Worm (Caenorhabditis elegans): ENCODE results near the gene kars-1.

The kars-1 gene

DNA sequence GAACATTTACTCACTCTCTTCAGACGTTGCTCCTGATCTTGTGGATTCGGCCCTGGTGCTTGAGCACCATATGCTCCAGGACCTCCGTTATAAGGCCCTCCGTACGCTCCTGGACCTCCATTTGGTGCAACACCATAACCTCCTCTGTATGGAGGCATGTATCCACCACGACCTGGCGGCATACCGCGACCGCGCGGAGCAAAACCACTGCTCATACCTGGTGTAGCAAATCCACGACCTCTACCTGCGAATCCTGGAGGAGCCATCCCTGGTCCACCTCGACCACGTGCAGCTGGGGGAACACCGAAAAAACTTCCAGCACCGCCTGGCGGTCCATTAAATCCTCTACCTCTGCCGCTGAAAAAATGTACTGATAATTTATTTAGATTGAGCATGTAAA, 22.7 kb downstream of the kars-1 start:
- TF ChIP-seq mdl-1 (tag; optimal IDR thresholded peaks at IDR 0.05) (no peak), nhr-129 (tag; optimal IDR thresholded peaks at IDR 0.05) (no peak), R02D3.7 (tag; optimal IDR thresholded peaks at IDR 0.05) (no peak), lin-11 (tag; optimal IDR thresholded peaks at IDR 0.05) (no peak), mab-5 (tag; optimal IDR thresholded peaks at IDR 0.05) (no peak), sma-9 (GFP tag; optimal IDR thresholded peaks at IDR 0.05) (no peak), sma-9 (tag; optimal IDR thresholded peaks at IDR 0.05) (no peak), unc-39 (tag; optimal IDR thresholded peaks at IDR 0.05) (no peak), lin-39 (tag; optimal IDR thresholded peaks at IDR 0.05) (no peak)

DNA sequence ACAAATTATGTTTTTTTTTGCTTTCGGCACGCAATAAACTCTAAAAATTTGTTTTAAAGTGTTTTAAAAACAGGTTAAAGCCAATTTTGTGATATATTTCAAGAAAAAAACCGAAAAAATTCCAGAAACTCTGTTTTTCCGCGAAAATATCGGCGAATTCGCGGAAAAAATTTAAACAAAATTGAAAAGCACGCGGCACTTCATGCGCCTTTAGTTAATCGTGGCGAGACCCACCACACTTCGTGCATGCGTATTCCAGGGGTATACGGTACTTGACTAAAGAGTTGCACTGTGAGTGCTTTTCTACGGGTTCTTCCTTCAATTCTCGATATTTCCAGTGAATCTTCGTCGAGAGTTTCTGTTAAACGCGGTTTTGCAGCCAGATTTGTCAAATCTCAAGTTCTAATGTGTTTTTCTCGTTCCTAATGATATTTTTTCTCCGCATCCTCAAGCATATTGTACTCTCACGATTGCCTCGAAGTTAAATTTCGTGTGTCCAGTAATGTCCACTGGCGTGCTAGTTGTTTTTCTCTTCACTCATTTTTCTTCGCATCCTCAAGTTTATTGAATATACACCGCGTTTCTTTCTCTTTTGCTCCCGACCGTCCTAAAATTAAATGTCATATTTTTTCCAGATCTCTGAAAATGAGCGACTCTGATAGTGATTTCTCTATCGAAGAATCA, 34.4 kb downstream of the kars-1 start, which contains the start of gene cin-4:
cin-4 (plus strand) TSS at position 634 of the 684 bp plus-strand sequence.
- TF ChIP-seq skn-1 (tag; optimal IDR thresholded peaks at IDR 0.05): no peak
- TF ChIP-seq nhr-11 (tag; optimal IDR thresholded peaks at IDR 0.05): no peak
- no peak for TF ChIP-seq sma-9 (GFP tag; optimal IDR thresholded peaks at IDR 0.05)
- no peak for TF ChIP-seq sma-9 (tag; optimal IDR thresholded peaks at IDR 0.05)
- TF ChIP-seq ceh-16 (tag; optimal IDR thresholded peaks at IDR 0.05): no peak
- TF ChIP-seq fos-1 (tag; optimal IDR thresholded peaks at IDR 0.05): no peak
- no peak for TF ChIP-seq unc-39 (tag; optimal IDR thresholded peaks at IDR 0.05)
- no peak for TF ChIP-seq crh-2 (tag; optimal IDR thresholded peaks at IDR 0.05)
- TF ChIP-seq ama-1 (optimal IDR thresholded peaks at IDR 0.05): no peak
- no peak for TF ChIP-seq elt-3 (tag; optimal IDR thresholded peaks at IDR 0.05)
- no peak for TF ChIP-seq blmp-1 (tag; optimal IDR thresholded peaks at IDR 0.05; ENCODE audit: insufficient read depth)
- no peak for TF ChIP-seq C34F6.9 (tag; optimal IDR thresholded peaks at IDR 0.05)
- no peak for TF ChIP-seq unc-62 (GFP tag; optimal IDR thresholded peaks at IDR 0.05)
- TF ChIP-seq mab-5 (tag; optimal IDR thresholded peaks at IDR 0.05): no peak
- no peak for TF ChIP-seq F13H6.1 (tag; optimal IDR thresholded peaks at IDR 0.05)

DNA sequence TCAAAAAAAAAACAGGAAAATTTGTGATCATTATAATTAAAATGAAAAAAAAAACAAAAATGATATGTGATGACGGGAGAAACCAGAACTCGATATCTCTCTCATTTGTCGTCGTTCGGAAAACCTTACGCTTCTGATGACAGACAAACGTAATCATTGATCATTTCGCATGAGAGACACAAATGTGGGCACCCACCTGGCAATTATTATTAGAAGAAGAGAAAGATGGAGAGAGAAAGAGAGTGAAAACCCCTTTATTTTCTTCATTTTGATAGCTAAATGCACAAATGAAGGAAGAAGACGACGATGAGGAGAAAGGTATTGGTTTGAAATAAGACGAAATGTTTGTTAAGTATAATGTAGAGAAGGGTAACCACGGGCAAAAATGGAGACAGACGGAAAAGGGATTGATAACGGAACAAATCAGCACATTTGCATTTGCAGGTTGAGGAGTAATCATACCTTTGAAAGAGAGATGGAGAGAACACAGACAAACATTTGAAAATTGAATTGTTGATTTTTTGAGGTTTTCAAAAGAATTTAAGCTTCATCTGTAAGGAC, 41.0 kb downstream of the kars-1 start:
- peak; percentile 27 for TF ChIP-seq crh-2 (tag; optimal IDR thresholded peaks at IDR 0.05)
- TF ChIP-seq nhr-23 (tag; optimal IDR thresholded peaks at IDR 0.05): no peak
- peak; percentile 35 for TF ChIP-seq fos-1 (tag; optimal IDR thresholded peaks at IDR 0.05)
- TF ChIP-seq gmeb-1 (tag; optimal IDR thresholded peaks at IDR 0.05): peak; percentile 2

DNA sequence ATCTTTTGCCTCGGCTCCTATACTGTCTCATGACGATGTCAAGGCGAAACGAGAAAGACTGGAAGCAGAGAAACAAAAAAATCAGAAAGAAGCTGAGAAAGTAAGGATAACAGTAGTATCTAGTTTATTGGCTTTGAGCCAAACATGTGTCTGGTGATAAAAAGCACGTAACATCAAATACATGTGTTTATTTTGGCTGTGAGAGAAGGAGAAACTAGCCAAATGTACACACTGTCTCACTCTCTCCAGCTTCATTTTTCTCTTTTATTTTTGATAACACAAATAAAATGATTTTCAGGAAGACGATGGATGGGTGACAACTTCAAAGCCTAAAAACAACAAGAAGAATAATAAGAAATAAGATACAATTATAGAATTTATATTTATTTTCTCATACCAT, 42.7 kb downstream of the kars-1 start:
- TF ChIP-seq lin-11 (tag; optimal IDR thresholded peaks at IDR 0.05) (no peak), nhr-237 (tag; optimal IDR thresholded peaks at IDR 0.05) (no peak), nhr-12 (tag; optimal IDR thresholded peaks at IDR 0.05) (no peak), nhr-11 (tag; optimal IDR thresholded peaks at IDR 0.05) (no peak), blmp-1 (tag; optimal IDR thresholded peaks at IDR 0.05; ENCODE audit: insufficient read depth) (no peak)

DNA sequence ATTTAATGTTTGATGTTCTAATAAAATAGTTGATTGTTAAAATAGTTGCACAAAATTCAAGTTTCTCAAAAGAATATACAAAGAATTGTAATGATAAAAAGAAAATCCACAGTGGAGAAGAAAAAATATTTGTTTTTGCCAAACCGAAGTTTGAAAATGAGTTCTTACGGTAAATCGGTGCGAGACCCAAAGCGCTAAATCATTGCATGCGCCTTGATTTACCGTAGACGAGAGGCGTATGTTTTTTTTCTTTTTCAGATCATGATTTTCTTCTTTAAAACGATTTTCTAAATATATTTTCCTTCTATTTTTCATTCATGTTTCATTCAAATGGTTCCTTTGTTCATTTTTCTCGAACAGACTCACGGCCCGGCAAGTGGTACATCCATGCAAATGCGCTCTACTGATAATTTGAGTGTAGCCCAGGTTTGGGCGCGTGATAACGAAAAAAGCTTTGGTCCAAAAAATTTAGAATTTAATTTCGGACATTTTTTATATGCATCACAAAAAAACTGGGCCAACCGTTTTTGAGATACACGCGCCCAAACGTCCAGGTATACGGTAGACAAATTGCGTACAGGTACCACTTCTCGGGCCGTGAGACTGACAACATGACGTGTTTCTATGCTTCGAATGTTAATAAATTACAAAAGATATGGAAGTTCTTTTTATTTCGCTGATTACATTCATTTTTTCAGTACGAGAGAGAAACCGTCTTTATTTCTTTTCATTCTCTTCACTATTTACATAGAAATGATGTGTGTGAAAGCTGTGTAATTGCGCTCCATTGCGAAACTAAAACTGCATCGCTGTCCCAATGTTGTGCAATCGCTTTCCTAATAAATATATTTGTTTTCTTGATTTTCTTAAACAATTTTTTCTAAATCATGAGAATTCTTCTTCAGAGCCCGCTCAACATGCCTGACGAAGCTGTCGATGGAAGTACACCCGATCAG, 47.0 kb downstream of the kars-1 start, which contains the start of gene znf-598:
znf-598 (plus strand) TSS at position 906 of the 956 bp plus-strand sequence.
- no peak for TF ChIP-seq snpc-4 (tag; optimal IDR thresholded peaks at IDR 0.05)
- peak; percentile 71 for TF ChIP-seq nhr-129 (tag; optimal IDR thresholded peaks at IDR 0.05)
- TF ChIP-seq ceh-16 (tag; optimal IDR thresholded peaks at IDR 0.05): no peak
- no peak for TF ChIP-seq nhr-10 (tag; optimal IDR thresholded peaks at IDR 0.05)
- no peak for TF ChIP-seq lin-39 (tag; optimal IDR thresholded peaks at IDR 0.05)
- TF ChIP-seq aly-2 (tag; optimal IDR thresholded peaks at IDR 0.05): no peak
- TF ChIP-seq unc-55 (GFP tag; optimal IDR thresholded peaks at IDR 0.05): no peak
- no peak for TF ChIP-seq nhr-11 (tag; optimal IDR thresholded peaks at IDR 0.05)
- TF ChIP-seq ztf-4 (tag; optimal IDR thresholded peaks at IDR 0.05): no peak
- TF ChIP-seq Y55F3AM.14 (GFP tag; optimal IDR thresholded peaks at IDR 0.05): no peak
- peak; percentile 26 for TF ChIP-seq sma-3 (GFP tag; optimal IDR thresholded peaks at IDR 0.05)
- TF ChIP-seq lin-13 (GFP tag; optimal IDR thresholded peaks at IDR 0.05): peak; percentile 45
- peak; percentile 25 for TF ChIP-seq sma-9 (GFP tag; optimal IDR thresholded peaks at IDR 0.05)
- no peak for TF ChIP-seq sma-9 (tag; optimal IDR thresholded peaks at IDR 0.05)
- no peak for TF ChIP-seq elt-1 (tag; optimal IDR thresholded peaks at IDR 0.05)
- TF ChIP-seq crh-2 (tag; optimal IDR thresholded peaks at IDR 0.05): peak; percentile 45
- TF ChIP-seq ZK546.5 (tag; optimal IDR thresholded peaks at IDR 0.05): no peak
- TF ChIP-seq unc-39 (tag; optimal IDR thresholded peaks at IDR 0.05): no peak
- no peak for TF ChIP-seq nhr-6 (tag; optimal IDR thresholded peaks at IDR 0.05)
- no peak for TF ChIP-seq mdl-1 (tag; optimal IDR thresholded peaks at IDR 0.05)
- TF ChIP-seq fos-1 (tag; optimal IDR thresholded peaks at IDR 0.05): peak; percentile 55
- peak in 1 of 2 experiments; percentile 77 for TF ChIP-seq lsy-2 (tag; optimal IDR thresholded peaks at IDR 0.05)
- peak; percentile 61 for TF ChIP-seq C34F6.9 (tag; optimal IDR thresholded peaks at IDR 0.05)
- no peak for TF ChIP-seq ama-1 (optimal IDR thresholded peaks at IDR 0.05)

Data from whole organism, L2 larva.